Worm (Caenorhabditis elegans) whole organism, L1 larva: Measurements from ENCODE around the gene tra-2.

Experiments used
- aha-1 ChIP-seq: fragments of 150-350 bp; optimal IDR thresholded peaks from 2 replicates; lab custom pipeline; 2014; ENCODE audit warnings: missing biosample characterization, missing genetic modification characterization
- alr-1 ChIP-seq: fragments of 200-800 bp; sonication (Bioruptor generic); optimal IDR thresholded peaks from 2 replicates; lab custom pipeline; 2018; ENCODE audit warnings: borderline replicate concordance, mild to moderate bottlenecking, missing genetic modification characterization, missing compliant biosample characterization
- egl-27 ChIP-seq, 2 experiments: fragments of 150-350 bp in 1 of 2; sonication (generic microtip); optimal IDR thresholded peaks; 3 replicates each; lab custom pipeline; 2017 to 2018; ENCODE audit warnings: missing biosample characterization in 2 of 2, missing genetic modification characterization in 2 of 2, missing genetic modification reagents in 2 of 2
- lin-35 ChIP-seq, 2 experiments: fragments of 150-350 bp; optimal IDR thresholded peaks; 2 replicates each; lab custom pipeline; 2014; ENCODE audit warnings: missing biosample characterization in 2 of 2, missing genetic modification characterization in 2 of 2, missing genetic modification reagents in 2 of 2
- ztf-11 ChIP-seq, 2 experiments: sonication (generic microtip); optimal IDR thresholded peaks; 2 replicates each; lab custom pipeline; 2016 to 2017; ENCODE audit warnings: missing genetic modification characterization in 2 of 2, missing biosample characterization in 1 of 2, missing compliant biosample characterization in 1 of 2

DNA sequence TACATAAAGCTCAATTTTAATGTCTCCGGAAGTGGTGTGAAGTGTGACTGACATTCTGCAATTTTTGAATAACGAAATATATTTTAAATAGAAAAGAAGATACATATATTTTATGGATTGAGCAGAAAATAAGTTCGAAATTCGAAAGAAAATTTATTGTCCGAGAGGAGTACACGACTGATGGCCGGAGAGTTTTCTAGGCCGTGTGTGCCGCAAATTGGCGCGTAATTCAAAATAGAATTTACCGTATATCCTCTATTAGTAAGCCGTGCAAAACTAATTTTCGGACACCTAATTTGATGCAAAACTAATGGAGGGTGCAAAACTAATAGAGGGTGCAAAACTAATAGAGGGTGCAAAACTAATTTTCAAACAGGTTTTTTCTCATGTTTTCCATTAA is 52.2 kb downstream of the tra-2 start, which contains the start of gene cyn-10:
- no peak for TF ChIP-seq alr-1
- TF ChIP-seq aha-1 (tag; lab: Kevin White, UChicago) = no peak
- peak; percentile 96 to 97 for TF ChIP-seq lin-35 (GFP tag; optimal IDR thresholded peaks at IDR 0.05; lab: Kevin White, UChicago)
- peak in 1 of 2 experiments; percentile 99 for TF ChIP-seq ztf-11 (tag; optimal IDR thresholded peaks at IDR 0.05; lab: Kevin White, UChicago)
- no peak for TF ChIP-seq egl-27 (tag; optimal IDR thresholded peaks at IDR 0.05; lab: Kevin White, UChicago)
